Worm (Caenorhabditis elegans) whole organism, mixed stage, embryonic: Measurements from ENCODE around the gene taco-1.

Experiments used
- mab-5 ChIP-seq: fragments of 150-350 bp; optimal IDR thresholded peaks from 2 replicates; lab custom pipeline; 2014; ENCODE audit warnings: missing biosample characterization, missing genetic modification characterization
- nhr-12 ChIP-seq: fragments of 150-350 bp; optimal IDR thresholded peaks from 2 replicates; lab custom pipeline; 2014; ENCODE audit warnings: missing biosample characterization, missing genetic modification characterization
- nhr-237 ChIP-seq: fragments of 150-350 bp; optimal IDR thresholded peaks from 2 replicates; lab custom pipeline; 2014; ENCODE audit warnings: missing biosample characterization, missing genetic modification characterization
- snpc-4 ChIP-seq: fragments of 150-350 bp; optimal IDR thresholded peaks from 2 replicates; lab custom pipeline; 2014; ENCODE audit warnings: missing biosample characterization, missing genetic modification characterization
- unc-62 ChIP-seq: fragments of 150-350 bp; optimal IDR thresholded peaks from 2 replicates; lab custom pipeline; 2014; ENCODE audit warnings: missing biosample characterization, missing genetic modification reagents, missing genetic modification characterization

DNA sequence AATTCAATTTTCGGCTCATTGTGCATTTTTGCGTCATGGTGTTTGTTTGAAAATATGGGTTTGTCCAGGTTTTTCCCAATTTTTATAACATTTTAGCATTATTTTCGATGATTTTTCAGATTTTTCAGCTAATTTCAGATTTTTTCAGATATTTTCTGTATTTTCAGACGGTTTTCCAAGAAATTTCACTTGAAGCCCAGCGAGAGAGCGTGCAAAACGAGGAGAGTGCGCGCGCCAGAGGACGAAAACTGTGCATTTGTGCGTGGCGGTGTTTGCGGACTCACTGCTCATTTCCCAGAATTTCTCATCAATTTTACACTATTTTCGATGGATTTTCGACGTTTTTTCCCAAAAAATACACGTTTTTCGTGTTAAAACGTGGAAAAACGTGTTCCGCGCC is 48.8 kb upstream of the taco-1 start:
- TF ChIP-seq nhr-237 (tag; lab: Kevin White, UChicago): no peak
- TF ChIP-seq nhr-12 (tag; lab: Kevin White, UChicago): no peak
- no peak for TF ChIP-seq snpc-4
- TF ChIP-seq unc-62 (GFP tag; lab: Kevin White, UChicago): no peak
- no peak for TF ChIP-seq mab-5 (tag; lab: Kevin White, UChicago)
